Fruit fly (Drosophila melanogaster) whole organism, embryonic: ENCODE data around the gene Tbcd.

Experiments
- Abd-B ChIP-seq: fragments of 200-800 bp; sonication (Bioruptor generic); optimal IDR thresholded peaks from 2 replicates; lab custom pipeline; 2018; ENCODE audit warnings: missing biosample characterization, mild to moderate bottlenecking, missing genetic modification characterization, moderate library complexity
- Bgb ChIP-seq: fragments of 200-800 bp; sonication (Bioruptor generic); IDR thresholded peaks from 2 replicates; pipeline ENCODE4 v1.3.6; 2022; ENCODE audit warnings: missing biosample characterization, missing genetic modification characterization; ENCODE audit not compliant: partially characterized antibody
- CG10543 ChIP-seq: fragments of 200-800 bp; sonication (Bioruptor generic); optimal IDR thresholded peaks from 3 replicates; lab custom pipeline; 2017; ENCODE audit warnings: missing biosample characterization, mild to moderate bottlenecking, missing genetic modification characterization, moderate library complexity
- CG11695 ChIP-seq: fragments of 200-800 bp; sonication (Bioruptor generic); IDR thresholded peaks from 3 replicates; pipeline ENCODE4 v1.3.6; 2022; ENCODE audit warnings: missing biosample characterization, missing genetic modification characterization
- CG16863 ChIP-seq: fragments of 200-800 bp; sonication (Bioruptor generic); optimal IDR thresholded peaks from 3 replicates; lab custom pipeline; 2016; ENCODE audit warnings: missing biosample characterization, missing genetic modification characterization
- CG17912 ChIP-seq: fragments of 200-800 bp; sonication (Bioruptor generic); optimal IDR thresholded peaks from 2 replicates; lab custom pipeline; 2018; ENCODE audit warnings: missing biosample characterization, mild to moderate bottlenecking, missing genetic modification characterization
- CG18599 ChIP-seq: fragments of 200-800 bp; sonication (Bioruptor generic); optimal IDR thresholded peaks from 3 replicates; lab custom pipeline; 2017; ENCODE audit warnings: missing biosample characterization, missing genetic modification characterization, mild to moderate bottlenecking, moderate library complexity, missing genetic modification reagents
- CG30431 ChIP-seq: fragments of 200-800 bp; sonication (Bioruptor generic); optimal IDR thresholded peaks from 2 replicates; lab custom pipeline; 2017; ENCODE audit warnings: missing biosample characterization, missing genetic modification characterization
- CG31388 ChIP-seq: fragments of 200-800 bp; sonication (Bioruptor generic); optimal IDR thresholded peaks from 2 replicates; lab custom pipeline; 2016; ENCODE audit warnings: missing biosample characterization, missing genetic modification characterization
- CG4282 ChIP-seq: fragments of 200-800 bp; sonication (Bioruptor generic); optimal IDR thresholded peaks from 2 replicates; lab custom pipeline; 2016; ENCODE audit warnings: missing biosample characterization, missing genetic modification characterization
- CG4328 ChIP-seq: fragments of 200-800 bp; sonication (Bioruptor generic); optimal IDR thresholded peaks from 3 replicates; lab custom pipeline; 2017; ENCODE audit warnings: missing biosample characterization, missing genetic modification reagents, missing genetic modification characterization
- CG4404 ChIP-seq: fragments of 200-800 bp; sonication (Bioruptor generic); IDR thresholded peaks from 2 replicates; pipeline ENCODE4 v1.3.6; 2022; ENCODE audit warnings: missing biosample characterization, missing genetic modification characterization
- CG4820 ChIP-seq: fragments of 200-800 bp; sonication (Bioruptor generic); optimal IDR thresholded peaks from 3 replicates; lab custom pipeline; 2016; ENCODE audit warnings: missing biosample characterization, missing genetic modification characterization
- CG6175 ChIP-seq: fragments of 200-800 bp; sonication (Bioruptor generic); IDR thresholded peaks from 3 replicates; pipeline ENCODE4 v1.3.6; 2022; ENCODE audit warnings: missing biosample characterization, missing genetic modification characterization
- CG7963 ChIP-seq: fragments of 200-800 bp; sonication (Bioruptor generic); IDR thresholded peaks from 3 replicates; pipeline ENCODE4 v1.3.6; 2022; ENCODE audit warnings: missing biosample characterization, missing genetic modification characterization; ENCODE audit not compliant: partially characterized antibody
- CG8944 ChIP-seq: fragments of 200-800 bp; sonication (Bioruptor generic); optimal IDR thresholded peaks from 3 replicates; lab custom pipeline; 2016; ENCODE audit warnings: missing biosample characterization, missing genetic modification characterization
- Deaf1 ChIP-seq: fragments of 200-800 bp; optimal IDR thresholded peaks from 3 replicates; lab custom pipeline; 2019; ENCODE audit warnings: missing biosample characterization, mild to moderate bottlenecking, missing genetic modification characterization, moderate library complexity
- Eip74EF ChIP-seq, 2 experiments: fragments of 200-800 bp in 1 of 2; fragments of >200 bp in 1 of 2; sonication (Bioruptor generic) in 1 of 2; optimal IDR thresholded peaks; 2 replicates each; lab custom pipeline; 2017 to 2019; ENCODE audit warnings: missing biosample characterization in 2 of 2, missing genetic modification characterization in 2 of 2, mild to moderate bottlenecking in 1 of 2, moderate library complexity in 1 of 2
- H2.0 ChIP-seq: fragments of 200-800 bp; sonication (Bioruptor generic); IDR thresholded peaks from 2 replicates; pipeline ENCODE4 v1.3.6; 2022; ENCODE audit warnings: missing biosample characterization, missing genetic modification characterization
- Meics ChIP-seq: fragments of 200-800 bp; sonication (Bioruptor generic); optimal IDR thresholded peaks from 2 replicates; lab custom pipeline; 2017; ENCODE audit warnings: missing biosample characterization, mild to moderate bottlenecking, missing genetic modification characterization
- Mes4 ChIP-seq: fragments of 200-800 bp; sonication (Bioruptor generic); optimal IDR thresholded peaks from 2 replicates; lab custom pipeline; 2016; ENCODE audit warnings: missing biosample characterization, missing genetic modification characterization
- Ravus ChIP-seq: fragments of 200-800 bp; sonication (Bioruptor generic); IDR thresholded peaks from 2 replicates; pipeline ENCODE4 v1.3.6; 2022; ENCODE audit warnings: missing biosample characterization, missing genetic modification characterization
- Rfx ChIP-seq: fragments of 200-800 bp; sonication (Bioruptor generic); IDR thresholded peaks from 2 replicates; pipeline ENCODE4 v1.3.6; 2022; ENCODE audit warnings: missing biosample characterization, missing genetic modification characterization
- Rx ChIP-seq: fragments of 200-800 bp; sonication (Bioruptor generic); IDR thresholded peaks from 2 replicates; pipeline ENCODE4 v1.3.6; 2022; ENCODE audit warnings: missing biosample characterization, missing genetic modification characterization
- Sox102F ChIP-seq: fragments of 200-800 bp; sonication (Bioruptor generic); optimal IDR thresholded peaks from 2 replicates; lab custom pipeline; 2018; ENCODE audit warnings: missing biosample characterization, mild to moderate bottlenecking, missing genetic modification characterization, moderate library complexity
- bcd ChIP-seq: fragments of 200-800 bp; sonication (Bioruptor generic); optimal IDR thresholded peaks from 2 replicates; lab custom pipeline; 2017; ENCODE audit warnings: missing biosample characterization, mild to moderate bottlenecking, missing genetic modification characterization
- chm ChIP-seq: fragments of 200-800 bp; sonication (Bioruptor generic); IDR thresholded peaks from 2 replicates; pipeline ENCODE4 v1.3.6; 2022; ENCODE audit warnings: missing biosample characterization, missing genetic modification characterization
- chn ChIP-seq: fragments of 200-800 bp; sonication (Bioruptor generic); optimal IDR thresholded peaks from 2 replicates; lab custom pipeline; 2016; ENCODE audit warnings: missing biosample characterization, missing genetic modification characterization
- dan ChIP-seq: fragments of 200-800 bp; sonication (Bioruptor generic); IDR thresholded peaks from 2 replicates; pipeline ENCODE4 v1.3.6; 2022; ENCODE audit warnings: missing biosample characterization, missing genetic modification characterization
- danr ChIP-seq: fragments of 200-800 bp; sonication (Bioruptor generic); IDR thresholded peaks from 2 replicates; pipeline ENCODE4 v1.3.6; 2022; ENCODE audit warnings: missing biosample characterization, missing genetic modification characterization
- disco-r ChIP-seq: fragments of 200-800 bp; sonication (Bioruptor generic); optimal IDR thresholded peaks from 2 replicates; lab custom pipeline; 2016; ENCODE audit warnings: missing biosample characterization, missing genetic modification characterization
- eyg ChIP-seq: fragments of 200-800 bp; sonication (Bioruptor generic); optimal IDR thresholded peaks from 3 replicates; lab custom pipeline; 2016; ENCODE audit warnings: missing biosample characterization, missing genetic modification characterization
- fu2 ChIP-seq: fragments of 200-800 bp; sonication (Bioruptor generic); optimal IDR thresholded peaks from 2 replicates; lab custom pipeline; 2016; ENCODE audit warnings: missing biosample characterization, missing genetic modification characterization
- gfzf ChIP-seq: fragments of 200-800 bp; sonication (Bioruptor generic); optimal IDR thresholded peaks from 2 replicates; lab custom pipeline; 2016; ENCODE audit warnings: missing biosample characterization, mild to moderate bottlenecking, missing genetic modification characterization, moderate library complexity
- ind ChIP-seq: fragments of 200-800 bp; sonication (Bioruptor generic); optimal IDR thresholded peaks from 3 replicates; lab custom pipeline; 2016; ENCODE audit warnings: missing biosample characterization, missing genetic modification characterization
- insv ChIP-seq, 2 experiments: fragments of 200-800 bp; sonication (Bioruptor generic); optimal IDR thresholded peaks; 3 replicates each; lab custom pipeline; 2016 to 2018; ENCODE audit warnings: missing biosample characterization in 2 of 2, missing genetic modification characterization in 2 of 2
- lilli ChIP-seq: fragments of 200-800 bp; sonication (Bioruptor generic); optimal IDR thresholded peaks from 3 replicates; lab custom pipeline; 2016; ENCODE audit warnings: missing biosample characterization, missing genetic modification characterization
- lola ChIP-seq, 3 experiments: fragments of >200 bp in 2 of 3; fragments of 200-800 bp in 1 of 3; sonication (Bioruptor generic) in 1 of 3; optimal IDR thresholded peaks; 2 replicates each; lab custom pipeline; 2017 to 2019; ENCODE audit warnings: missing biosample characterization in 3 of 3, missing genetic modification characterization in 3 of 3, mild to moderate bottlenecking in 1 of 3, moderate library complexity in 1 of 3
- mam ChIP-seq: fragments of 200-800 bp; sonication (Bioruptor generic); optimal IDR thresholded peaks from 3 replicates; lab custom pipeline; 2016; ENCODE audit warnings: missing biosample characterization, missing genetic modification characterization
- mirr ChIP-seq: fragments of 200-800 bp; sonication (Bioruptor generic); optimal IDR thresholded peaks from 3 replicates; lab custom pipeline; 2018; ENCODE audit warnings: missing biosample characterization, mild to moderate bottlenecking, missing genetic modification characterization
- onecut ChIP-seq: fragments of 200-800 bp; sonication (Bioruptor generic); IDR thresholded peaks from 2 replicates; pipeline ENCODE4 v1.3.6; 2022; ENCODE audit warnings: missing biosample characterization, missing genetic modification characterization
- salm ChIP-seq: fragments of 200-800 bp; sonication (Bioruptor generic); optimal IDR thresholded peaks from 2 replicates; lab custom pipeline; 2018; ENCODE audit warnings: missing biosample characterization, mild to moderate bottlenecking, missing genetic modification characterization
- sob ChIP-seq: fragments of 200-800 bp; sonication (Bioruptor generic); IDR thresholded peaks from 2 replicates; pipeline ENCODE4 v1.3.6; 2022; ENCODE audit warnings: missing biosample characterization, missing genetic modification characterization
- vfl ChIP-seq: fragments of 200-800 bp; sonication (Bioruptor generic); optimal IDR thresholded peaks from 2 replicates; lab custom pipeline; 2016; ENCODE audit warnings: missing biosample characterization, missing genetic modification characterization
- z ChIP-seq: fragments of 200-800 bp; sonication (Bioruptor generic); IDR thresholded peaks from 3 replicates; pipeline ENCODE4 v1.3.6; 2022; ENCODE audit warnings: missing biosample characterization, missing genetic modification characterization
- zf30C ChIP-seq: fragments of 200-800 bp; sonication (Bioruptor generic); optimal IDR thresholded peaks from 3 replicates; lab custom pipeline; 2018; ENCODE audit warnings: missing biosample characterization, mild to moderate bottlenecking, missing genetic modification characterization
- zfh2 ChIP-seq: fragments of 200-800 bp; sonication (Bioruptor generic); optimal IDR thresholded peaks from 2 replicates; lab custom pipeline; 2016; ENCODE audit warnings: missing biosample characterization, missing genetic modification characterization

The Tbcd gene

DNA sequence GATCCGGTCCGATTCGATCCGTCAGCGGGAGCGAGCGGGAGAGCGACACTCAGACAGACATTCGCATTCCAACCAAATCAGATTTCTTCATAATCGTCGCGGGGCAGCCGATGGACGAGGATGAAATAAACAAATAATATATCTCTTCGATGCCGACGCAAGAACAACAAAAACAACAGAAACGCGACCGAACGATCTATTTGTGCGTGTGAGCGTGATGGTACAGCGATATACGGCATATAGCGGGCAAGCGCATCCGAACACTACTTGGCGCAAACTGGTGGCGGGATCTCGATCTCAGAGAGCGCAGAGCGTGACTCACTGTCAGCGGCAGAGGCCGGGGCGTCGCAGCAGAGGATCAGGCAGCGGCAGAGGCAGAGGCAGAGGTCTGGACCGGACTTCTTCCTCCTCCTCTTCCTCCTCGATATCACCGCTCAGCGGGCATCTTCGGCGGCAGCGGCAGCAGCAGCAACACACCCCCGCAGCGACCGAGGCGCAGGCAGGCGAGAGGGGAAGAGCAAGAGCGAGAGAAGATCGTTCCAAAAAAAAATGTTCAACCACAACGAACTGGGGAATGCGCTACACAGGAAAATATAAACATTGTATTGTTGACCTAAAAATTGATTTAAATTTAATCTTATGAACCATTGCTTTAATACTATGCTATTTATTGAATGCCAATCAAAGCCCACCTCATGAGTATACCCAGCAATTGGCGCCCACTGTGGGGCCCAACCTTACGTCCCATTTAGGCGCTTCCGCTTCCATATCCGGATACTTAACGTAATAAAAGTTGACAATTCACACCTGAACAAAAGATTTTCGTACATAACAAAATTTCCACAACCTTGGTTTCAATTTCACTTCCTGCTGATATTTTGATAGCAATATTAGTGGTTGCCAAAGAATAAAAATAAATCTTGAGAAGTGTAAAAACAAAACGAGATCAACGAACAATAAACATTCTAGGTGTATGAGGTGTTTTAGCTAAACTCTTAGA, 14.2 kb downstream of the Tbcd start (continued):
- TF ChIP-seq gfzf (GFP tag; lab: Kevin White, UChicago) = no peak
- no peak for TF ChIP-seq CG4328
- TF ChIP-seq Eip74EF (GFP tag; optimal IDR thresholded peaks at IDR 0.05; lab: Kevin White, UChicago) = peak in 1 of 2 experiments; percentile 34
- TF ChIP-seq lola (GFP tag; optimal IDR thresholded peaks at IDR 0.05; lab: Kevin White, UChicago) = peak in 1 of 3 experiments; percentile 80
- no peak for TF ChIP-seq danr (GFP tag; lab: Robert Waterston, UW)
- TF ChIP-seq insv (GFP tag; optimal IDR thresholded peaks at IDR 0.05; lab: Kevin White, UChicago) = peak in 1 of 2 experiments; percentile 21
- peak; percentile 48 for TF ChIP-seq lilli
- TF ChIP-seq CG8944 = no peak
- TF ChIP-seq CG16863 = peak; percentile 27
- TF ChIP-seq z (GFP tag; lab: Robert Waterston, UW) = peak; percentile 32; the same call in 1 of the 3 replicates
- peak; percentile 34; the same call in 1 of the 2 replicates for TF ChIP-seq chm (GFP tag; lab: Robert Waterston, UW)
- no peak; the same call in 1 of the 2 replicates for TF ChIP-seq Bgb (GFP tag; lab: Robert Waterston, UW)
- peak; percentile 52 for TF ChIP-seq H2.0 (GFP tag; lab: Robert Waterston, UW)
- TF ChIP-seq Meics (GFP tag; lab: Kevin White, UChicago) = peak; percentile 44
- peak; percentile 9 for TF ChIP-seq Abd-B (GFP tag; lab: Kevin White, UChicago)
- peak; percentile 28; the same call in 1 of the 3 replicates for TF ChIP-seq CG11695 (GFP tag; lab: Robert Waterston, UW)
- TF ChIP-seq vfl = peak; percentile 22
- peak; percentile 46 for TF ChIP-seq zfh2 (GFP tag; lab: Kevin White, UChicago)
- peak; percentile 45 for TF ChIP-seq CG18599 (GFP tag; lab: Kevin White, UChicago)
- no peak for TF ChIP-seq salm (tag; lab: Kevin White, UChicago)
- TF ChIP-seq fu2 (GFP tag; lab: Kevin White, UChicago) = peak; percentile 16
- TF ChIP-seq Rfx = peak; percentile 5; the same call in 1 of the 2 replicates
- peak; percentile 87; the same call in 2 of the 3 replicates for TF ChIP-seq CG6175 (GFP tag; lab: Robert Waterston, UW)
- TF ChIP-seq CG4404 (GFP tag; lab: Robert Waterston, UW) = peak; percentile 36; the same call in 1 of the 2 replicates
- TF ChIP-seq CG31388 = no peak
- no peak for TF ChIP-seq Ravus (GFP tag; lab: Robert Waterston, UW)
- TF ChIP-seq CG30431 = peak; percentile 63
- TF ChIP-seq CG4820 (GFP tag; lab: Kevin White, UChicago) = peak; percentile 15
- TF ChIP-seq mirr = peak; percentile 24
- TF ChIP-seq onecut (GFP tag; lab: Robert Waterston, UW) = 0 out of 2 replicates have a peak, but pooled peaks have one; percentile 6
- no peak for TF ChIP-seq CG7963 (GFP tag; lab: Robert Waterston, UW)
- peak; percentile 23 for TF ChIP-seq Mes4 (GFP tag; lab: Kevin White, UChicago)
- TF ChIP-seq eyg (GFP tag; lab: Kevin White, UChicago) = no peak
- TF ChIP-seq sob (GFP tag; lab: Robert Waterston, UW) = peak; percentile 50; the same call in 1 of the 2 replicates
- TF ChIP-seq dan (GFP tag; lab: Robert Waterston, UW) = no peak
- TF ChIP-seq disco-r (GFP tag; lab: Kevin White, UChicago) = peak; percentile 10
- TF ChIP-seq CG10543 (GFP tag; lab: Kevin White, UChicago) = peak; percentile 76
- peak; percentile 36 for TF ChIP-seq mam (GFP tag; lab: Kevin White, UChicago)
- TF ChIP-seq ind (GFP tag; lab: Kevin White, UChicago) = peak; percentile 57
- TF ChIP-seq CG17912 (GFP tag; lab: Kevin White, UChicago) = no peak
- TF ChIP-seq Sox102F = peak; percentile 62
- TF ChIP-seq Deaf1 (tag; lab: Kevin White, UChicago) = peak; percentile 86
- peak; percentile 19 for TF ChIP-seq chn (GFP tag; lab: Kevin White, UChicago)
- no peak for TF ChIP-seq CG4282 (GFP tag; lab: Kevin White, UChicago)
- TF ChIP-seq bcd (GFP tag; lab: Kevin White, UChicago) = peak; percentile 59
- TF ChIP-seq zf30C (GFP tag; lab: Kevin White, UChicago) = peak; percentile 40
- TF ChIP-seq Rx (GFP tag; lab: Robert Waterston, UW) = peak; percentile 58
